Worm (Caenorhabditis elegans) whole organism, young adult: ENCODE measurements around the gene nhr-102.

ENCODE experiments used
- B0035.1 ChIP-seq: sonication (generic microtip); optimal IDR thresholded peaks from 2 replicates; lab custom pipeline; 2016; ENCODE audit warnings: missing genetic modification characterization, mild to moderate bottlenecking, missing compliant biosample characterization, missing genotype, missing genetic modification reagents
- C06A6.2 ChIP-seq: fragments of 200-800 bp; sonication (Bioruptor generic); conservative IDR thresholded peaks from 2 replicates; pipeline ENCODE4 v1.3.6; 2022; ENCODE audit warnings: missing genetic modification characterization, missing compliant biosample characterization
- C17E4.6 ChIP-seq: fragments of 200-800 bp; sonication (Bioruptor generic); IDR thresholded peaks from 2 replicates; pipeline ENCODE4 v1.3.6; 2022; ENCODE audit warnings: missing genetic modification reagents, missing genetic modification characterization, missing compliant biosample characterization
- D2030.7 ChIP-seq: fragments of 200-800 bp; sonication (Bioruptor generic); IDR thresholded peaks from 2 replicates; pipeline ENCODE4 v1.3.6; 2022; ENCODE audit warnings: missing genetic modification reagents, missing genetic modification characterization, missing compliant biosample characterization
- F33H1.4 ChIP-seq: fragments of 200-800 bp; sonication (Bioruptor generic); IDR thresholded peaks from 2 replicates; pipeline ENCODE4 v1.3.6; 2022; ENCODE audit warnings: missing genetic modification reagents, missing genetic modification characterization, missing compliant biosample characterization
- F49E8.2 ChIP-seq: sonication (generic microtip); optimal IDR thresholded peaks from 3 replicates; lab custom pipeline; 2017; ENCODE audit warnings: missing genetic modification characterization, mild to moderate bottlenecking, missing compliant biosample characterization, antibody characterized with exemption, moderate library complexity; ENCODE audit not compliant: insufficient read depth
- F57A8.1 ChIP-seq: fragments of 200-800 bp; sonication (Bioruptor generic); optimal IDR thresholded peaks from 2 replicates; lab custom pipeline; 2018; ENCODE audit warnings: mild to moderate bottlenecking, missing genetic modification characterization, moderate library complexity, missing compliant biosample characterization
- F57C9.4 ChIP-seq: sonication (generic microtip); optimal IDR thresholded peaks from 2 replicates; lab custom pipeline; 2017; ENCODE audit warnings: mild to moderate bottlenecking, missing genetic modification characterization, missing compliant biosample characterization
- K12H6.12 ChIP-seq: fragments of 200-800 bp; sonication (Bioruptor generic); optimal IDR thresholded peaks from 2 replicates; lab custom pipeline; 2018; ENCODE audit warnings: mild to moderate bottlenecking, missing genetic modification characterization, missing compliant biosample characterization
- T07F8.4 ChIP-seq: sonication (generic microtip); optimal IDR thresholded peaks from 2 replicates; lab custom pipeline; 2016; ENCODE audit warnings: mild to moderate bottlenecking, missing genetic modification characterization, moderate library complexity, missing compliant biosample characterization
- Y53F4B.3 ChIP-seq: fragments of 200-800 bp; sonication (Bioruptor generic); IDR thresholded peaks from 2 replicates; pipeline ENCODE4 v1.3.6; 2022; ENCODE audit warnings: missing genetic modification reagents, missing genetic modification characterization, missing compliant biosample characterization
- Y53G8AR.9 ChIP-seq: fragments of 200-800 bp; sonication (Bioruptor generic); conservative IDR thresholded peaks from 2 replicates; pipeline ENCODE4 v1.3.6; 2022; ENCODE audit warnings: missing genetic modification reagents, missing genetic modification characterization, missing compliant biosample characterization
- Y67H2A.10 ChIP-seq: fragments of 200-800 bp; sonication (Bioruptor generic); conservative IDR thresholded peaks from 2 replicates; pipeline ENCODE4 v1.3.6; 2022; ENCODE audit warnings: missing genetic modification reagents, missing genetic modification characterization, missing compliant biosample characterization
- Y79H2A.3 ChIP-seq: fragments of 200-800 bp; sonication (Bioruptor generic); conservative IDR thresholded peaks from 2 replicates; pipeline ENCODE4 v1.3.6; 2022; ENCODE audit warnings: missing genetic modification reagents, missing genetic modification characterization, missing compliant biosample characterization
- akir-1 ChIP-seq: fragments of 200-800 bp; sonication (Bioruptor generic); optimal IDR thresholded peaks from 2 replicates; lab custom pipeline; 2018; ENCODE audit warnings: mild to moderate bottlenecking, missing genetic modification characterization, moderate library complexity, missing compliant biosample characterization
- attf-3 ChIP-seq: fragments of 200-800 bp; sonication (Bioruptor generic); conservative IDR thresholded peaks from 2 replicates; pipeline ENCODE4 v1.3.6; 2022; ENCODE audit warnings: missing genetic modification reagents, missing genetic modification characterization, missing compliant biosample characterization
- bed-2 ChIP-seq: fragments of 200-800 bp; sonication (Bioruptor generic); IDR thresholded peaks from 2 replicates; pipeline ENCODE4 v1.3.6; 2022; ENCODE audit warnings: missing genetic modification reagents, missing genetic modification characterization, missing compliant biosample characterization
- ccch-3 ChIP-seq: fragments of 200-800 bp; sonication (Bioruptor generic); optimal IDR thresholded peaks from 2 replicates; lab custom pipeline; 2018; ENCODE audit warnings: mild to moderate bottlenecking, missing genetic modification characterization, missing compliant biosample characterization
- cebp-1 ChIP-seq, 2 experiments: fragments of 200-800 bp in 1 of 2; sonication (Bioruptor generic) in 1 of 2; sonication (generic microtip) in 1 of 2; IDR thresholded peaks in 1 of 2; optimal IDR thresholded peaks in 1 of 2; 2 replicates each; pipeline versions ENCODE4 v1.3.6 to Lab custom; 2017 to 2022; ENCODE audit warnings: missing compliant biosample characterization in 2 of 2, missing genetic modification characterization in 2 of 2, mild to moderate bottlenecking in 1 of 2, missing genetic modification reagents in 1 of 2, moderate library complexity in 1 of 2
- ceh-58 ChIP-seq: fragments of 200-800 bp; sonication (Bioruptor generic); IDR thresholded peaks from 2 replicates; pipeline ENCODE4 v1.3.6; 2022; ENCODE audit warnings: missing genetic modification characterization, missing compliant biosample characterization
- chd-7 ChIP-seq: sonication (generic microtip); optimal IDR thresholded peaks from 2 replicates; lab custom pipeline; 2016; ENCODE audit warnings: mild to moderate bottlenecking, missing genetic modification characterization, moderate library complexity, missing compliant biosample characterization
- dox-1 ChIP-seq: fragments of 200-800 bp; sonication (Bioruptor generic); IDR thresholded peaks from 2 replicates; pipeline ENCODE4 v1.3.6; 2022; ENCODE audit warnings: missing genetic modification reagents, missing genetic modification characterization, missing compliant biosample characterization
- dpl-1 ChIP-seq: fragments of 150-350 bp; optimal IDR thresholded peaks from 2 replicates; lab custom pipeline; 2014; ENCODE audit warnings: missing biosample characterization, missing genetic modification reagents, missing genetic modification characterization
- efl-1 ChIP-seq: fragments of 150-350 bp; optimal IDR thresholded peaks from 2 replicates; lab custom pipeline; 2014; ENCODE audit warnings: missing biosample characterization, missing genetic modification reagents, missing genetic modification characterization
- hlh-26 ChIP-seq: fragments of 200-800 bp; sonication (Bioruptor generic); conservative IDR thresholded peaks from 2 replicates; pipeline ENCODE4 v1.3.6; 2022; ENCODE audit warnings: missing genetic modification reagents, missing genetic modification characterization, missing compliant biosample characterization
- hmg-1.2 ChIP-seq: fragments of 200-800 bp; sonication (Bioruptor generic); IDR thresholded peaks from 2 replicates; pipeline ENCODE4 v1.3.6; 2022; ENCODE audit warnings: missing genetic modification reagents, missing genetic modification characterization, missing compliant biosample characterization
- hsf-1 ChIP-seq: fragments of 200-800 bp; sonication (Bioruptor generic); IDR thresholded peaks from 2 replicates; pipeline ENCODE4 v1.3.6; 2022; ENCODE audit warnings: missing genetic modification reagents, missing genetic modification characterization, missing compliant biosample characterization
- let-526 ChIP-seq: fragments of 200-800 bp; sonication (Bioruptor generic); IDR thresholded peaks from 2 replicates; pipeline ENCODE4 v1.3.6; 2022; ENCODE audit warnings: missing genetic modification reagents, missing genetic modification characterization, missing compliant biosample characterization
- lin-40 ChIP-seq: sonication (generic microtip); optimal IDR thresholded peaks from 2 replicates; lab custom pipeline; 2016; ENCODE audit warnings: missing genetic modification characterization, mild to moderate bottlenecking, missing compliant biosample characterization, missing genotype, missing genetic modification reagents
- lsl-1 ChIP-seq: fragments of 200-800 bp; sonication (Bioruptor generic); optimal IDR thresholded peaks from 2 replicates; lab custom pipeline; 2018; ENCODE audit warnings: mild to moderate bottlenecking, missing genetic modification characterization, moderate library complexity, missing compliant biosample characterization
- lsy-27 ChIP-seq: sonication (generic microtip); optimal IDR thresholded peaks from 2 replicates; lab custom pipeline; 2017; ENCODE audit warnings: missing genetic modification characterization, mild to moderate bottlenecking, missing compliant biosample characterization, antibody characterized with exemption, missing genotype, borderline replicate concordance; ENCODE audit not compliant: insufficient read depth
- madf-3 ChIP-seq: fragments of 200-800 bp; sonication (Bioruptor generic); IDR thresholded peaks from 2 replicates; pipeline ENCODE4 v1.3.6; 2022; ENCODE audit warnings: missing genetic modification reagents, missing genetic modification characterization, missing compliant biosample characterization
- nfya-1 ChIP-seq: sonication (generic microtip); optimal IDR thresholded peaks from 2 replicates; lab custom pipeline; 2017; ENCODE audit warnings: antibody characterized with exemption, missing compliant biosample characterization, missing genetic modification characterization, borderline replicate concordance; ENCODE audit not compliant: insufficient read depth
- nfyb-1 ChIP-seq: fragments of 200-800 bp; sonication (Bioruptor generic); IDR thresholded peaks from 2 replicates; pipeline ENCODE4 v1.3.6; 2022; ENCODE audit warnings: missing genetic modification reagents, missing genetic modification characterization, missing compliant biosample characterization
- nhr-179 ChIP-seq: sonication (generic microtip); optimal IDR thresholded peaks from 2 replicates; lab custom pipeline; 2016; ENCODE audit warnings: mild to moderate bottlenecking, missing genetic modification characterization, missing compliant biosample characterization
- pbrm-1 ChIP-seq: fragments of 200-800 bp; sonication (Bioruptor generic); IDR thresholded peaks from 2 replicates; pipeline ENCODE4 v1.3.6; 2022; ENCODE audit warnings: missing genetic modification reagents, missing genetic modification characterization, missing compliant biosample characterization
- rpc-1 ChIP-seq, 2 experiments: fragments of 150-350 bp in 1 of 2; sonication (generic microtip) in 1 of 2; optimal IDR thresholded peaks; 2 replicates each; lab custom pipeline; 2014 to 2018; ENCODE audit warnings: missing biosample characterization in 1 of 2, missing genetic modification characterization in 1 of 2, missing genetic modification reagents in 1 of 2, missing genotype in 1 of 2
- sdz-38 ChIP-seq: sonication (generic microtip); optimal IDR thresholded peaks from 2 replicates; lab custom pipeline; 2016; ENCODE audit warnings: missing genotype, missing genetic modification characterization, missing compliant biosample characterization
- snpc-1.3 ChIP-seq: sonication (generic microtip); optimal IDR thresholded peaks from 2 replicates; lab custom pipeline; 2017; ENCODE audit warnings: missing genetic modification characterization, mild to moderate bottlenecking, missing compliant biosample characterization, antibody characterized with exemption, moderate library complexity, missing genotype, missing genetic modification reagents; ENCODE audit not compliant: insufficient read depth
- snpc-3.4 ChIP-seq: sonication (generic microtip); optimal IDR thresholded peaks from 2 replicates; lab custom pipeline; 2017; ENCODE audit warnings: missing genetic modification characterization, mild to moderate bottlenecking, missing compliant biosample characterization, antibody characterized with exemption, moderate library complexity, missing genotype, missing genetic modification reagents
- tbp1 ChIP-seq: fragments of 200-800 bp; sonication (Bioruptor generic); optimal IDR thresholded peaks from 2 replicates; lab custom pipeline; 2018; ENCODE audit warnings: mild to moderate bottlenecking, missing genetic modification characterization, missing compliant biosample characterization
- tlf-1 ChIP-seq: fragments of 200-800 bp; sonication (Bioruptor generic); optimal IDR thresholded peaks from 2 replicates; lab custom pipeline; 2018; ENCODE audit warnings: mild to moderate bottlenecking, missing genetic modification characterization, missing compliant biosample characterization
- zfh-2 ChIP-seq: fragments of 200-800 bp; sonication (Bioruptor generic); conservative IDR thresholded peaks from 2 replicates; pipeline ENCODE4 v1.3.6; 2022; ENCODE audit warnings: missing genetic modification reagents, missing genetic modification characterization, missing compliant biosample characterization
- ztf-22 ChIP-seq: fragments of 200-800 bp; sonication (Bioruptor generic); optimal IDR thresholded peaks from 2 replicates; lab custom pipeline; 2018; ENCODE audit warnings: mild to moderate bottlenecking, missing genetic modification characterization, moderate library complexity, missing compliant biosample characterization
- ztf-26 ChIP-seq: sonication (generic microtip); optimal IDR thresholded peaks from 2 replicates; lab custom pipeline; 2017; ENCODE audit warnings: missing genetic modification characterization, missing compliant biosample characterization

Gene nhr-102

DNA sequence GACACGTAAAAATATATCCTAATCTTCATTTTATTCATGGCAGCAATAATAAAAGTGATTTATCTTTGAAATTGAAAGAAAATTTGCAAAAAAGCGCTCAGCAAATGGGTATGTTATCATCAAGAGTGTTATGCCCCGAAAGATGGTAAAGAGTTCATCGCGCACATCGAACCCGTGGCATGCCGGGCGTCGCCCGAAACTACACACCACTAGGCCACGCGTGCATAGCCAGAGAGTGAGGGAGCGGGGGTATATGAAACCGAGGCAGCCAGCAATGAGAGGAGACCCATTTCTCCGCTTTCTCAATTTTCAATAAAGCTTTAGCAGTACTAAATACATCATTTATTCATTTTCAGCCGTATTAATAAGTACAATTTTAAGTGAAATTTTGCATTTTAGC is 2.4 kb downstream of the nhr-102 start (continued):
- TF ChIP-seq sdz-38 (tag; lab: Kevin White, UChicago), result no peak
- peak; percentile 68; the same call in 1 of the 2 replicates for TF ChIP-seq cebp-1 (GFP tag; IDR thresholded peaks at IDR 0.05; lab: Robert Waterston, UW)
- TF ChIP-seq cebp-1 (tag; optimal IDR thresholded peaks at IDR 0.05; lab: Kevin White, UChicago), result peak; percentile 90
- TF ChIP-seq ztf-22 (GFP tag; lab: Kevin White, UChicago), result peak; percentile 76
- TF ChIP-seq lsy-27, result peak; percentile 89
- peak; percentile 83 for TF ChIP-seq C06A6.2
- TF ChIP-seq T07F8.4 (tag; lab: Kevin White, UChicago), result peak; percentile 88
- peak; percentile 77 for TF ChIP-seq K12H6.12 (tag; lab: Kevin White, UChicago)
- peak; percentile 87 for TF ChIP-seq C17E4.6
- TF ChIP-seq rpc-1 (optimal IDR thresholded peaks at IDR 0.05; lab: Kevin White, UChicago), result peak; percentile 98
- TF ChIP-seq rpc-1 (tag; optimal IDR thresholded peaks at IDR 0.05; lab: Kevin White, UChicago), result peak; percentile 99
- 0 out of 2 replicates have a peak, but pooled peaks have one; percentile 46 for TF ChIP-seq hlh-26 (GFP tag; lab: Robert Waterston, UW)
- peak; percentile 89 for TF ChIP-seq let-526 (GFP tag; lab: Robert Waterston, UW)
- peak; percentile 91 for TF ChIP-seq pbrm-1 (GFP tag; lab: Robert Waterston, UW)
- TF ChIP-seq chd-7 (tag; lab: Kevin White, UChicago), result peak; percentile 95
- TF ChIP-seq snpc-3.4 (tag; lab: Kevin White, UChicago), result peak; percentile 93
- TF ChIP-seq bed-2 (GFP tag; lab: Robert Waterston, UW), result peak; percentile 85; the same call in 1 of the 2 replicates
- peak; percentile 50; the same call in 1 of the 2 replicates for TF ChIP-seq Y53F4B.3 (GFP tag; lab: Robert Waterston, UW)
- TF ChIP-seq nfya-1, result no peak
- TF ChIP-seq Y79H2A.3 (GFP tag; lab: Robert Waterston, UW), result 0 out of 2 replicates have a peak, but pooled peaks have one; percentile 65
- TF ChIP-seq D2030.7 (GFP tag; lab: Robert Waterston, UW), result peak; percentile 87
- TF ChIP-seq dpl-1 (GFP tag; lab: Kevin White, UChicago), result peak; percentile 8
- TF ChIP-seq akir-1, result peak; percentile 41
- TF ChIP-seq dox-1 (GFP tag; lab: Robert Waterston, UW), result peak; percentile 96
- peak; percentile 67; the same call in 1 of the 2 replicates for TF ChIP-seq hsf-1
- TF ChIP-seq Y67H2A.10 (GFP tag; lab: Robert Waterston, UW), result no peak
- TF ChIP-seq tbp1 (GFP tag; lab: Kevin White, UChicago), result peak; percentile 100
- TF ChIP-seq lsl-1 (GFP tag; lab: Kevin White, UChicago), result peak; percentile 71
- peak; percentile 51 for TF ChIP-seq F49E8.2 (tag; lab: Kevin White, UChicago)
- peak; percentile 91 for TF ChIP-seq F57A8.1 (GFP tag; lab: Kevin White, UChicago)
- peak; percentile 81 for TF ChIP-seq Y53G8AR.9 (GFP tag; lab: Robert Waterston, UW)
- TF ChIP-seq F57C9.4 (tag; lab: Kevin White, UChicago), result peak; percentile 74
- TF ChIP-seq nhr-179 (tag; lab: Kevin White, UChicago), result peak; percentile 86
- TF ChIP-seq ztf-26 (tag; lab: Kevin White, UChicago), result peak; percentile 93
- TF ChIP-seq hmg-1.2 (GFP tag; lab: Robert Waterston, UW), result peak; percentile 87
- TF ChIP-seq efl-1 (GFP tag; lab: Kevin White, UChicago), result peak; percentile 34
- TF ChIP-seq madf-3 (GFP tag; lab: Robert Waterston, UW), result peak; percentile 88
- TF ChIP-seq tlf-1 (GFP tag; lab: Kevin White, UChicago), result peak; percentile 39
- peak; percentile 94 for TF ChIP-seq snpc-1.3
- TF ChIP-seq B0035.1 (tag; lab: Kevin White, UChicago), result peak; percentile 82
- no peak for TF ChIP-seq lin-40 (tag; lab: Kevin White, UChicago)
- TF ChIP-seq nfyb-1 (GFP tag; lab: Robert Waterston, UW), result peak; percentile 94
- TF ChIP-seq F33H1.4, result peak; percentile 52
- TF ChIP-seq ccch-3 (GFP tag; lab: Kevin White, UChicago), result peak; percentile 70
- no peak; the same call in 1 of the 2 replicates for TF ChIP-seq zfh-2 (GFP tag; lab: Robert Waterston, UW)
- peak; percentile 67 for TF ChIP-seq attf-3 (GFP tag; lab: Robert Waterston, UW)
- TF ChIP-seq ceh-58, result 0 out of 2 replicates have a peak, but pooled peaks have one; percentile 85
